Worm (Caenorhabditis elegans): ENCODE measurements around the gene Y39A3B.7.

Y39A3B.7 gene

DNA sequence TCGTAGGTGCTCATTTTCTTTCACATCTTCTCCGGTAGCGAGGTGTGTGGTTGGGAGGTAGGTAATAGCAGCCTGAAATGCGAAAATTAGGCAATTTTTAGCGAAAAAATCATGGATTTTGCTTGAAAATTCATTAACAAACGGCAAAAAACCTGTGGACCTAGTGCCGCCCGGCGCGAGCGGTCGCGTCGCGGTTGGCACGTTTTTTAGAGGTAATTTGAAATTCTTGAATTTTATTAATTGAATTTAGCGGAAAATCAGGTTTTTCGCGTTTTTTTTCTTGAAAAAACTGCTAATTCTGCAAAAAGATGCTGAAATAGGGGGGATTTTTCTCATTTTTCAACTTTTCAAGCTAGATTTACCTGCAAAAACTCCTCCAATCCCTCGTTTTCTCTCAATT lies 35.4 kb downstream of the Y39A3B.7 start:
- TF ChIP-seq nhr-237 (tag; optimal IDR thresholded peaks at IDR 0.05), result no peak
- no peak for TF ChIP-seq nhr-129 (tag; optimal IDR thresholded peaks at IDR 0.05)
- TF ChIP-seq nhr-6 (tag; optimal IDR thresholded peaks at IDR 0.05), result no peak
- no peak for TF ChIP-seq alr-1 (tag; optimal IDR thresholded peaks at IDR 0.05)
- TF ChIP-seq ztf-1 (GFP tag; conservative IDR thresholded peaks at IDR 0.05), result no peak
- no peak for TF ChIP-seq snpc-4 (tag; optimal IDR thresholded peaks at IDR 0.05)
- TF ChIP-seq ceh-82 (tag; optimal IDR thresholded peaks at IDR 0.05), result no peak
- no peak for TF ChIP-seq zag-1 (tag; optimal IDR thresholded peaks at IDR 0.05)
- no peak for TF ChIP-seq ztf-4 (tag; optimal IDR thresholded peaks at IDR 0.05)
- no peak for TF ChIP-seq nhr-10 (tag; optimal IDR thresholded peaks at IDR 0.05)

DNA sequence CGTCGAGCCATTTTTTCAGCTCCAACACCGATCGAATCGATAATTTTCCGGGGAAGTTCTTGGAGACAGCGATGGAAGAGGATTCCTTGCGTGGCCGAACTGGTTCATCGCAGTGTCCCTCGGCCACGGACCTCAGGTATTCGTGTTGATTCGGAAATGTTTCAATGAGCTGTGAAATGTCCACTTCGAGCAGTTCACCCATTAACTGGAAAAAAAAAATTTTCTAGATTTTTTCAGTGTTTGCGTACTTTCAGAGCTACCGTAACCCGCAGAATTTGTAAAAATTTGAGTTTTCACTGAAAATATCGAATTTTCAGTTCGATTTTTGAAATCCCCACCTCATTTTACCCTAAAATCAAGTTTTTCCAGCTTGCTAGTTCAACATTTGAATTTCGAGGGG lies 36.9 kb downstream of the Y39A3B.7 start:
- TF ChIP-seq sma-3 (GFP tag; optimal IDR thresholded peaks at IDR 0.05) (no peak), elt-1 (tag; optimal IDR thresholded peaks at IDR 0.05) (no peak), peb-1 (tag; optimal IDR thresholded peaks at IDR 0.05) (no peak), ceh-16 (tag; optimal IDR thresholded peaks at IDR 0.05) (no peak), aly-2 (tag; optimal IDR thresholded peaks at IDR 0.05) (no peak), sem-4 (tag; optimal IDR thresholded peaks at IDR 0.05) (no peak), C34F6.9 (tag; optimal IDR thresholded peaks at IDR 0.05) (no peak), unc-62 (GFP tag; optimal IDR thresholded peaks at IDR 0.05) (no peak), blmp-1 (tag; optimal IDR thresholded peaks at IDR 0.05; ENCODE audit: insufficient read depth) (no peak), nhr-129 (tag; optimal IDR thresholded peaks at IDR 0.05) (no peak), sma-9 (GFP tag; optimal IDR thresholded peaks at IDR 0.05) (no peak), sma-9 (tag; optimal IDR thresholded peaks at IDR 0.05) (no peak), ceh-82 (tag; optimal IDR thresholded peaks at IDR 0.05) (no peak), snpc-4 (tag; optimal IDR thresholded peaks at IDR 0.05) (no peak), lin-11 (tag; optimal IDR thresholded peaks at IDR 0.05) (no peak), ama-1 (optimal IDR thresholded peaks at IDR 0.05) (no peak), unc-39 (tag; optimal IDR thresholded peaks at IDR 0.05) (no peak), nhr-23 (tag; optimal IDR thresholded peaks at IDR 0.05) (no peak)

DNA sequence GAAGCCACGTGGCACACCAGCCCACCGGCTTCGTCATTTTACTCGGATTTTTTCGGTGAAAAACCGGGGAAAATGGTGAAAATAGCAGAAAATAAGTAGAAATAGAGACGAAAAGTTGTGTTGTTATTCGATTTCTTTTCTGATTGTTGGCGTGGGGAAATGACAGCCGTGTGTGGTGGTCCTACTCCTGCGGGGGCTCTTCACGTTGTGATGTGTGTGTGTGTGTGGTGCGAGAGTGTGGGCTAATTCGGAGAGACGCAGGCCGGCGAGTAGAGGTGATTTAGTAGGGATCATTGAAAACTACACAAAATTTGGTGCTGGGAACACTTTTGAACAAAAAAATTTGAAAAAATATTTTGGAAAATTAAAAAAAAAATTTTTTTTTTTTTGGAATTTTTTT lies 41.3 kb downstream of the Y39A3B.7 start, which contains the start of gene F53A3.1:
F53A3.1 (minus strand) TSS at position 150 of the 400 bp plus-strand sequence.
- TF ChIP-seq egl-27 (tag; optimal IDR thresholded peaks at IDR 0.05), result no peak
- TF ChIP-seq Y55F3AM.14 (GFP tag; optimal IDR thresholded peaks at IDR 0.05), result no peak
- no peak for TF ChIP-seq lin-13 (GFP tag; optimal IDR thresholded peaks at IDR 0.05)
- TF ChIP-seq sma-9 (GFP tag; optimal IDR thresholded peaks at IDR 0.05), result no peak
- TF ChIP-seq sma-9 (tag; optimal IDR thresholded peaks at IDR 0.05), result no peak
- TF ChIP-seq sma-3 (GFP tag; optimal IDR thresholded peaks at IDR 0.05), result no peak
- no peak for TF ChIP-seq lin-11 (tag; optimal IDR thresholded peaks at IDR 0.05)
- TF ChIP-seq nhr-25 (tag; optimal IDR thresholded peaks at IDR 0.05), result no peak
- no peak for TF ChIP-seq nhr-12 (tag; optimal IDR thresholded peaks at IDR 0.05)
- no peak for TF ChIP-seq mbf-1 (tag; optimal IDR thresholded peaks at IDR 0.05)
- TF ChIP-seq fos-1 (tag; optimal IDR thresholded peaks at IDR 0.05), result no peak
- no peak for TF ChIP-seq ceh-82 (tag; optimal IDR thresholded peaks at IDR 0.05)
- no peak for TF ChIP-seq ZK546.5 (tag; optimal IDR thresholded peaks at IDR 0.05)

DNA sequence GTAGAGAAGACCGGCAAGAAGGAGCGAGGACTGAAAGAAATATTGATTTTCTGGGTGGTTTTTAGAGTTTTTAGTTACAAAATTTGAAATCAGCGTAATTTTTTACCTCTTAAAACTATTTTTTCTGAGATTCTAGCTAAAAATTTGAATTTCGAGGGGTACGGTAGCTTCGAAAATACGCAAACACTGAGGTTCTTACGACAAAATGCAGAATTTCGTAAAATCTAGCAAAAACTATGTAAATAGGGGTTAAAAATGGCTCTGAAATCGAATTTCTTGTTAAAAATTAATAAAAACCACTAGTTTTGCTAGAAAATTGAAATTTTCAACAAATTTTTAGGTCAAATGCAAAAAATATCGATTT lies 45.2 kb downstream of the Y39A3B.7 start:
- TF ChIP-seq lsy-2 (tag; optimal IDR thresholded peaks at IDR 0.05) (peak in 1 of 2 experiments; percentile 47), unc-39 (tag; optimal IDR thresholded peaks at IDR 0.05) (no peak)

DNA sequence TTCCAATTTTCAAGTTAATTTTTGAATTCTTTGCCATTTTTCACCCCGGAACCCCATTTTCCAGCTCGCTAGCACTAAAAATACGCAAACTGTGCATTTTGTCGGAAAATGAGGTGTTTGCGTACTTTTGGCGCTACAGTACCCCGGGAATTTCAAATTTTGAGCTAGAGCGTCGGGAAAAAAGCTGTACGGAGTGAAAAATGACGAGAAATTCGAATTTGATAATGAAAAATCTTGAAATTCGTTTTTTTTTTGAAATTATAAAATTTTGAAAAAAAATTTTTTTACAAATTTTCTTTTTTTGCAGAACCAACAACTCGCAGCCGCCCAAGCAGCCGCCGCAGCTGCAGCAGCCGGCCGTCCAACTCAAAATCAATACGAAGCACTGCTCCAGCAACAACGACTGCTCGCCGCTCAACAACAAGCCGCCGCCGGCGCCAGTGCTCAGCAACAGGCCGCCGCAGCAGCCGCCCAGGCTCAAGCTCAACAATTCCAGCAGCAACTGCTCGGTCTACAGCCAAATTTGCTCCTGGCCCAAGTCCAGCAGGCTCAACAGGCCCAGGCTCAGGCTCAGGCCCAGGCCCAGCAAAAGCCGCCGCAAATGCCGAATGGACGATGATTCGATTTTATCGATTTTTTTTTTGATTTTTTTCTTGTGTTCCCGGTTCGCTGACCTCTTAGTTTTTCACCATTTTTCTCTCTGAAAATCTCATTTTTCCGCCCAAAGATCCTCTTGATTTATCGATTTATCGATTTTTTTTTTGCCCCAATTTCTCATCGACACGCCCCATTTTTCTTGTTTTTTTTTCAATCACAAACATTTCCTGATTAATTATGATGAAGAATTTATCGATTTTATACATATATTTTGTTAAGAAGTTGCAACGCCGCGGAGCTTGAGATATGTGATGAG lies 45.8 kb downstream of the Y39A3B.7 start:
- TF ChIP-seq fos-1 (tag; optimal IDR thresholded peaks at IDR 0.05) (no peak), peb-1 (tag; optimal IDR thresholded peaks at IDR 0.05) (no peak), nhr-12 (tag; optimal IDR thresholded peaks at IDR 0.05) (no peak), snpc-4 (tag; optimal IDR thresholded peaks at IDR 0.05) (no peak), lin-13 (GFP tag; optimal IDR thresholded peaks at IDR 0.05) (peak; percentile 48), sma-3 (GFP tag; optimal IDR thresholded peaks at IDR 0.05) (no peak), skn-1 (tag; optimal IDR thresholded peaks at IDR 0.05) (no peak), alr-1 (tag; optimal IDR thresholded peaks at IDR 0.05) (no peak), R02D3.7 (tag; optimal IDR thresholded peaks at IDR 0.05) (no peak), nhr-77 (tag; optimal IDR thresholded peaks at IDR 0.05) (no peak), unc-62 (GFP tag; optimal IDR thresholded peaks at IDR 0.05) (no peak), gmeb-1 (tag; optimal IDR thresholded peaks at IDR 0.05) (no peak), lsy-2 (tag; optimal IDR thresholded peaks at IDR 0.05) (peak; percentile 7 to 65)

Measured in whole organism, L2 larva.